Worm (Caenorhabditis elegans) whole organism, L2 larva: ENCODE data around the gene CC8.3.
A peak's percentile ranks its signal among the peaks of the same experiment; 100 is the strongest.

Source experiments
- C34F6.9 ChIP-seq: fragments of 150-350 bp; optimal IDR thresholded peaks from 2 replicates; lab custom pipeline; 2014; ENCODE audit warnings: missing biosample characterization, missing genetic modification characterization
- F13H6.1 ChIP-seq: sonication (generic microtip); optimal IDR thresholded peaks from 2 replicates; lab custom pipeline; 2016; ENCODE audit warnings: missing genetic modification characterization, missing compliant biosample characterization
- R02D3.7 ChIP-seq: fragments of 150-350 bp; optimal IDR thresholded peaks from 2 replicates; lab custom pipeline; 2014; ENCODE audit warnings: missing biosample characterization, missing genetic modification characterization
- Y55F3AM.14 ChIP-seq: fragments of 200-800 bp; sonication (Bioruptor generic); optimal IDR thresholded peaks from 2 replicates; lab custom pipeline; 2018; ENCODE audit warnings: mild to moderate bottlenecking, missing genetic modification characterization, missing compliant biosample characterization
- ZK546.5 ChIP-seq: sonication (generic microtip); optimal IDR thresholded peaks from 2 replicates; lab custom pipeline; 2017; ENCODE audit warnings: missing biosample characterization, missing genetic modification characterization
- alr-1 ChIP-seq: fragments of 150-350 bp; optimal IDR thresholded peaks from 2 replicates; lab custom pipeline; 2014; ENCODE audit warnings: missing biosample characterization, missing genetic modification characterization
- aly-2 ChIP-seq: fragments of 150-350 bp; optimal IDR thresholded peaks from 2 replicates; lab custom pipeline; 2014; ENCODE audit warnings: missing biosample characterization, missing genetic modification characterization
- ama-1 ChIP-seq: fragments of 150-350 bp; optimal IDR thresholded peaks from 2 replicates; lab custom pipeline; 2018; ENCODE audit warnings: inconsistent platforms
- blmp-1 ChIP-seq: sonication (generic microtip); optimal IDR thresholded peaks from 2 replicates; lab custom pipeline; 2017; ENCODE audit warnings: missing genetic modification characterization, mild to moderate bottlenecking, missing compliant biosample characterization, antibody characterized with exemption, moderate library complexity; ENCODE audit not compliant: insufficient read depth
- ceh-16 ChIP-seq: fragments of 150-350 bp; optimal IDR thresholded peaks from 2 replicates; lab custom pipeline; 2014; ENCODE audit warnings: missing biosample characterization, missing genetic modification characterization
- crh-2 ChIP-seq: sonication (generic microtip); optimal IDR thresholded peaks from 2 replicates; lab custom pipeline; 2017; ENCODE audit warnings: missing biosample characterization, missing genetic modification characterization
- dmd-4 ChIP-seq: sonication (generic microtip); optimal IDR thresholded peaks from 2 replicates; lab custom pipeline; 2017; ENCODE audit warnings: missing biosample characterization, missing genetic modification characterization
- elt-1 ChIP-seq: fragments of 150-350 bp; optimal IDR thresholded peaks from 2 replicates; lab custom pipeline; 2014; ENCODE audit warnings: missing biosample characterization, missing genetic modification characterization
- elt-3 ChIP-seq: sonication (generic microtip); optimal IDR thresholded peaks from 2 replicates; lab custom pipeline; 2017; ENCODE audit warnings: missing biosample characterization, missing genetic modification characterization
- fos-1 ChIP-seq: fragments of 150-350 bp; optimal IDR thresholded peaks from 2 replicates; lab custom pipeline; 2014; ENCODE audit warnings: missing biosample characterization, missing genetic modification characterization
- gmeb-1 ChIP-seq: fragments of 150-350 bp; optimal IDR thresholded peaks from 2 replicates; lab custom pipeline; 2014; ENCODE audit warnings: missing biosample characterization, missing genetic modification characterization
- lin-13 ChIP-seq: fragments of 150-350 bp; optimal IDR thresholded peaks from 2 replicates; lab custom pipeline; 2014; ENCODE audit warnings: missing biosample characterization, missing genetic modification reagents, missing genetic modification characterization
- lin-39 ChIP-seq: fragments of 150-350 bp; optimal IDR thresholded peaks from 2 replicates; lab custom pipeline; 2014; ENCODE audit warnings: missing biosample characterization, missing genetic modification reagents, missing genetic modification characterization
- mab-5 ChIP-seq: fragments of 150-350 bp; optimal IDR thresholded peaks from 2 replicates; lab custom pipeline; 2014; ENCODE audit warnings: missing biosample characterization, missing genetic modification characterization
- mbf-1 ChIP-seq: sonication (generic microtip); optimal IDR thresholded peaks from 2 replicates; lab custom pipeline; 2017; ENCODE audit warnings: missing biosample characterization, missing genetic modification characterization
- mdl-1 ChIP-seq, 2 experiments: fragments of 150-350 bp in 1 of 2; sonication (generic microtip) in 1 of 2; optimal IDR thresholded peaks; 2 replicates each; lab custom pipeline; 2017; ENCODE audit warnings: missing biosample characterization in 2 of 2, missing genetic modification characterization in 2 of 2
- nhr-10 ChIP-seq: sonication (generic microtip); optimal IDR thresholded peaks from 2 replicates; lab custom pipeline; 2017; ENCODE audit warnings: missing biosample characterization, missing genetic modification characterization
- nhr-129 ChIP-seq: fragments of 150-350 bp; optimal IDR thresholded peaks from 2 replicates; lab custom pipeline; 2014; ENCODE audit warnings: missing biosample characterization, missing genetic modification characterization
- nhr-21 ChIP-seq: fragments of 150-350 bp; optimal IDR thresholded peaks from 2 replicates; lab custom pipeline; 2014; ENCODE audit warnings: missing biosample characterization, missing genetic modification characterization
- nhr-23 ChIP-seq: fragments of 150-350 bp; optimal IDR thresholded peaks from 2 replicates; lab custom pipeline; 2014; ENCODE audit warnings: missing biosample characterization, missing genetic modification reagents, missing genetic modification characterization
- nhr-237 ChIP-seq: fragments of 150-350 bp; optimal IDR thresholded peaks from 2 replicates; lab custom pipeline; 2014; ENCODE audit warnings: missing biosample characterization, missing genetic modification characterization
- nhr-25 ChIP-seq: fragments of 150-350 bp; sonication (generic microtip); optimal IDR thresholded peaks from 3 replicates; lab custom pipeline; 2014; ENCODE audit warnings: missing biosample characterization, missing genetic modification characterization
- nhr-77 ChIP-seq: fragments of 150-350 bp; optimal IDR thresholded peaks from 2 replicates; lab custom pipeline; 2014; ENCODE audit warnings: missing biosample characterization, missing genetic modification characterization
- peb-1 ChIP-seq: fragments of 150-350 bp; optimal IDR thresholded peaks from 2 replicates; lab custom pipeline; 2014; ENCODE audit warnings: missing biosample characterization, missing genetic modification characterization
- skn-1 ChIP-seq: sonication (generic microtip); optimal IDR thresholded peaks from 2 replicates; lab custom pipeline; 2017; ENCODE audit warnings: missing biosample characterization, missing genetic modification characterization
- sma-3 ChIP-seq: sonication (generic microtip); optimal IDR thresholded peaks from 2 replicates; lab custom pipeline; 2016; ENCODE audit warnings: missing genetic modification reagents, missing genetic modification characterization, missing compliant biosample characterization
- sma-9 ChIP-seq, 2 experiments: fragments of 150-350 bp in 1 of 2; sonication (generic microtip) in 1 of 2; optimal IDR thresholded peaks; 2 replicates each; lab custom pipeline; 2014 to 2016; ENCODE audit warnings: missing genetic modification characterization in 2 of 2, mild to moderate bottlenecking in 1 of 2, missing biosample characterization in 1 of 2, missing compliant biosample characterization in 1 of 2, missing genetic modification reagents in 1 of 2, moderate library complexity in 1 of 2
- snpc-4 ChIP-seq: fragments of 150-350 bp; optimal IDR thresholded peaks from 2 replicates; lab custom pipeline; 2014; ENCODE audit warnings: missing biosample characterization, missing genetic modification characterization
- unc-39 ChIP-seq: fragments of 150-350 bp; optimal IDR thresholded peaks from 2 replicates; lab custom pipeline; 2014; ENCODE audit warnings: missing biosample characterization, missing genetic modification characterization
- unc-55 ChIP-seq: fragments of 150-350 bp; sonication (generic microtip); optimal IDR thresholded peaks from 3 replicates; lab custom pipeline; 2014; ENCODE audit warnings: missing biosample characterization, missing genetic modification reagents, missing genetic modification characterization
- unc-62 ChIP-seq: fragments of 150-350 bp; optimal IDR thresholded peaks from 2 replicates; lab custom pipeline; 2014; ENCODE audit warnings: missing biosample characterization, missing genetic modification reagents, missing genetic modification characterization
- ztf-1 ChIP-seq: fragments of 200-800 bp; sonication (Bioruptor generic); conservative IDR thresholded peaks from 2 replicates; pipeline ENCODE4 v1.3.6; 2022; ENCODE audit warnings: missing genetic modification characterization, missing compliant biosample characterization
- ztf-11 ChIP-seq: sonication (generic microtip); optimal IDR thresholded peaks from 2 replicates; lab custom pipeline; 2017; ENCODE audit warnings: missing biosample characterization, missing genetic modification characterization
- ztf-4 ChIP-seq: fragments of 150-350 bp; optimal IDR thresholded peaks from 2 replicates; lab custom pipeline; 2014; ENCODE audit warnings: missing biosample characterization, missing genetic modification characterization

Gene CC8.3

DNA sequence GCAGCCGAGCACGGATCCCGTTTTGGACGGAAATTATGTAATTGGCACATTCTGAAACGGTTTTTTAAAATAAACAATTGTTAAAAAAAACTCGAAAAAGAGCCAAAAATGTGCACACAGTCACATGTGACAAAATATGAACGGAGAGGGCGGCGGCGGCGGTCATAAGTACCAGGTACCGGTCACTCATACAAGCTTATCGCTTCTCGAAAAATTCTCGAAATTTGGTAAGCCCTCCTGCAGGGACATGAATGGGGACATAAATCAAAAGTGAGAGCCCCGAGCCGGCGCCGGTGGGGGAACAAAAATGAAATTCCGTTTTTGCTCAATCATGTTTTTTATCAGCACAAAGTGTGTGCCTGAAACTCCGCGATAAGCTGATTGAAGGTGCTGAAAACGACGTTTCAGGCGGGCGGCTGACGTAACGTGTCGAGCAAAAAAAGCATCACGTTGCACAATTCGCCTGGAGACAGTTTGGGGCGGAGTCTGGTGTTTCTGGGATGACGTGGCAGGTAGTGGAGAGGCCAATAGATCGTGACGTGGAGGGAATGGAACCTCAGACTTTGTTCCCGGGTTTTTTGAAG lies 29.0 kb downstream of the CC8.3 start, which contains the start of gene ltah-1.2:
Gene ltah-1.2, minus strand, starts transcription at position 51 of the 584 bp plus-strand sequence.
- TF ChIP-seq F13H6.1 (peak; percentile 39), sma-9 (GFP tag; optimal IDR thresholded peaks at IDR 0.05; lab: Kevin White, UChicago) (peak; percentile 39), sma-9 (tag; optimal IDR thresholded peaks at IDR 0.05; lab: Kevin White, UChicago) (no peak), nhr-129 (no peak), crh-2 (tag; lab: Kevin White, UChicago) (peak; percentile 50), fos-1 (tag; lab: Kevin White, UChicago) (peak; percentile 54)

DNA sequence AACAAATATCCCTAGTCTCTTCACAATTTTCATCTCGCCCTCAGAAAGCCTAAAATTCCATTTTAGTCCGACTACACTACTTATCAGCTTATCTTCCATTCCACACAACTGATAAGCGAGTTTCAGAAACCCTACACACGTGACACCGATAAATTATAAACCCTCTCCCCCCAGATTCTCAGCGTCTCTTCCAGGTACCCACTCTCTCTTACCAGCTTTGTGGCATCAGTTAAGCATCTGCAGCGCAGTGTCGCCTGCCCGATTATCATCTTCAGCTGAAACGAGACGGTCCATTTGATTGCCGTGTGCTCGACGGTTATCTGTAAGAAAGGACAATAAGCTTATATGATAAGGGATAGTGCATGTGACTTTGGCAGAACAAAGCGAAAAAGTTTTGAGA lies 30.2 kb downstream of the CC8.3 start:
- TF ChIP-seq nhr-129 (no peak), unc-55 (GFP tag; lab: Kevin White, UChicago) (no peak), nhr-10 (tag; lab: Kevin White, UChicago) (no peak), sma-9 (GFP tag; optimal IDR thresholded peaks at IDR 0.05; lab: Kevin White, UChicago) (peak; percentile 52), sma-9 (tag; optimal IDR thresholded peaks at IDR 0.05; lab: Kevin White, UChicago) (no peak), nhr-237 (tag; lab: Kevin White, UChicago) (no peak), elt-3 (tag; lab: Kevin White, UChicago) (no peak), aly-2 (no peak), crh-2 (tag; lab: Kevin White, UChicago) (peak; percentile 66), mdl-1 (tag; optimal IDR thresholded peaks at IDR 0.05; lab: Kevin White, UChicago) (peak in 1 of 2 experiments; percentile 64), R02D3.7 (tag; lab: Kevin White, UChicago) (no peak), ama-1 (lab: Kevin White, UChicago) (no peak), nhr-77 (tag; lab: Kevin White, UChicago) (no peak), elt-1 (tag; lab: Kevin White, UChicago) (no peak), lin-39 (no peak), F13H6.1 (peak; percentile 63), alr-1 (tag; lab: Kevin White, UChicago) (no peak), ceh-16 (no peak), fos-1 (tag; lab: Kevin White, UChicago) (peak; percentile 59), gmeb-1 (peak; percentile 45), sma-3 (GFP tag; lab: Kevin White, UChicago) (peak; percentile 43), peb-1 (no peak), mbf-1 (no peak)

DNA sequence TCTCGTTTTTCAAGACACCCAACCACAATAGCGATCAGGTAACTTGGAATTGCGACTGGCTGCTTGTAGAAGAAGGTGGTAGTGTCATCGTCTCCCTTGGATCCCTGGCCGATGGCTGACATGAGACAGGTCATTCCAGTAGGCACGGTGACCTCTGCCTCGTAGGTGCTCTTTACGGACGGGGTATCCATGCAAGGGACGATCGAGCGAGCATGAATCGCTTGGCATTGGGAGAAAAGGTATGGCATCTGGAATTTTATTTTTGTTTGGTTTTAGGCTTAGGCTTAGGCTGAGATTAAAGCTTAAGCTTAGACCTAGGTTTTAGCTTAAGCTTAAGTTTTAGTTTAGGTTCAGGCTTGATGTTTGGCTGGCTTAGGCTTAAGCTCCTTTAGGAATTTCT lies 31.1 kb downstream of the CC8.3 start:
- no peak for TF ChIP-seq lin-13 (GFP tag; lab: Kevin White, UChicago)
- TF ChIP-seq nhr-10 (tag; lab: Kevin White, UChicago), result no peak
- TF ChIP-seq sma-9 (GFP tag; optimal IDR thresholded peaks at IDR 0.05; lab: Kevin White, UChicago), result no peak
- no peak for TF ChIP-seq sma-9 (tag; optimal IDR thresholded peaks at IDR 0.05; lab: Kevin White, UChicago)
- TF ChIP-seq unc-39, result no peak
- TF ChIP-seq ztf-11 (tag; lab: Kevin White, UChicago), result no peak
- TF ChIP-seq nhr-25 (tag; lab: Kevin White, UChicago), result no peak
- TF ChIP-seq ceh-16, result no peak
- no peak for TF ChIP-seq snpc-4
- TF ChIP-seq dmd-4 (tag; lab: Kevin White, UChicago), result no peak
- no peak for TF ChIP-seq ZK546.5 (tag; lab: Kevin White, UChicago)
- no peak for TF ChIP-seq blmp-1 (tag; lab: Kevin White, UChicago)
- TF ChIP-seq elt-3 (tag; lab: Kevin White, UChicago), result no peak
- no peak for TF ChIP-seq R02D3.7 (tag; lab: Kevin White, UChicago)
- no peak for TF ChIP-seq ztf-1 (GFP tag; lab: Robert Waterston, UW)
- TF ChIP-seq nhr-23, result no peak
- no peak for TF ChIP-seq F13H6.1
- no peak for TF ChIP-seq nhr-21 (tag; lab: Kevin White, UChicago)
- no peak for TF ChIP-seq unc-55 (GFP tag; lab: Kevin White, UChicago)
- TF ChIP-seq ama-1 (lab: Kevin White, UChicago), result no peak
- TF ChIP-seq, all 48 proteins: peak for 0

DNA sequence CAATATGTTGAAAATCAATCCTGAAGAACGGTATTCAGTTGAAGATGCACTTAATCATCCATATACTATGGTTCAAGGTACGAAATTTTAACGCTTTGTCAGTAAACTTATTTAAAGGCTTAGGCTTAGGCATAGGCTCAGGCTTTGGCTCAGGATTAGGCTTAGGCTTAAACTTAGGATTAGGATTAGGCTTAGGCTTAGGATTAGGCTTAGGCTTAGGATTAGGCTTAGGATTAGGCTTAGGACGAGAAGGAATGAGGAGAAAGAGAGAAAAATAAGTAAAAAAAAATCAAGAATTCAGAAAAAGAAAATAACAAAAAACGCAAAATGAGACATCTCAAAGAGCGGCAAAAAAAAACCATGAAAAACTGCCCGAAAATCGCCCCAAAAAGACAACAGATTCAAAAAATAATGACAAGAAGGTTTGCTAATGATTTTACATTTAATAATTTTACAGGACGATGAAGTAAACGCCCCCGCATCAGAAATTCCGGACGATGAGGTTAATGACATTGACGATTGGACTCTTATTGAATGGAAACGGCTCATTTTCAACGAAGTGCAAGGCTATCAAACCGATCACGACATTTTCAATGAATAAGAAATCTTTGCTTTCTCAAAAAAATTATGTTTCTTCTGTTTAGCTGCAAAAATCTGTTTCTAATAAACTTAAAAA lies 33.4 kb downstream of the CC8.3 start:
- TF ChIP-seq blmp-1 (tag; lab: Kevin White, UChicago) (no peak), lin-39 (no peak), mab-5 (tag; lab: Kevin White, UChicago) (no peak), unc-62 (no peak), unc-55 (GFP tag; lab: Kevin White, UChicago) (no peak), nhr-77 (tag; lab: Kevin White, UChicago) (no peak), nhr-23 (no peak), alr-1 (tag; lab: Kevin White, UChicago) (no peak), peb-1 (no peak), crh-2 (tag; lab: Kevin White, UChicago) (no peak), C34F6.9 (no peak), dmd-4 (tag; lab: Kevin White, UChicago) (no peak), ztf-4 (tag; lab: Kevin White, UChicago) (no peak), skn-1 (tag; lab: Kevin White, UChicago) (no peak), mdl-1 (tag; optimal IDR thresholded peaks at IDR 0.05; lab: Kevin White, UChicago) (no peak), Y55F3AM.14 (GFP tag; lab: Kevin White, UChicago) (no peak), ama-1 (lab: Kevin White, UChicago) (no peak)
